Worm (Caenorhabditis elegans) whole organism, L1 larva: Measurements from ENCODE around the gene nhr-59.

ENCODE experiments used
- ceh-82 ChIP-seq, 3 experiments: fragments of 150-350 bp in 1 of 3; sonication (generic microtip) in 2 of 3; optimal IDR thresholded peaks; 2 replicates each; lab custom pipeline; 2014 to 2017; ENCODE audit warnings: missing biosample characterization in 3 of 3, missing genetic modification characterization in 3 of 3
- lir-3 ChIP-seq: sonication (generic microtip); optimal IDR thresholded peaks from 2 replicates; lab custom pipeline; 2016; ENCODE audit warnings: mild to moderate bottlenecking, missing genetic modification characterization, moderate library complexity, missing compliant biosample characterization; ENCODE audit not compliant: poor library complexity
- mef-2 ChIP-seq: fragments of 150-350 bp; optimal IDR thresholded peaks from 2 replicates; lab custom pipeline; 2014; ENCODE audit warnings: missing biosample characterization, missing genetic modification characterization
- ztf-11 ChIP-seq, 2 experiments: sonication (generic microtip); optimal IDR thresholded peaks; 2 replicates each; lab custom pipeline; 2016 to 2017; ENCODE audit warnings: missing genetic modification characterization in 2 of 2, missing biosample characterization in 1 of 2, missing compliant biosample characterization in 1 of 2

DNA sequence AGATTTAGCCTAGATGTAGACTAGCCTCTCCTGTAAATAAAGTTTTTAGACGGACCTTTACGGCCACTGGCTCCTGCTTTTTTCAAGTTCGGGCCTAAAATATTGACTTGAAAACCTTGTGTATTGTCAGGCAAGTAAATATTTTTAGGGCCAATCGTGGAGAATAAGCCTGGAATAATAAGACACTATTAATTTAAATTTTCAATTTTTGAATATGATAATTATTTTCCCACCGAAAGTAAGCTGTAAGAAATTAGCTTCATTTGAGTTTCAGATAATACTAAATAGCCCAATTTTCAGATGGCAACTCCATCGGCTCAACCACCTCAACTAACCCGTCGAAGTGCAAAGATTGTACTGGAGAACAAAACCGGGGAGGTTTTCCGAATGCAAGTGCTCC, 48.3 kb upstream of the nhr-59 start, which contains the start of gene pud-4:
- no peak for TF ChIP-seq ceh-82 (tag; optimal IDR thresholded peaks at IDR 0.05; lab: Kevin White, UChicago)
- no peak for TF ChIP-seq mef-2 (tag; lab: Kevin White, UChicago)
- TF ChIP-seq ztf-11 (tag; optimal IDR thresholded peaks at IDR 0.05; lab: Kevin White, UChicago) = no peak
- TF ChIP-seq lir-3 (tag; lab: Kevin White, UChicago) = no peak
